Fruit fly (Drosophila melanogaster) whole organism, prepupa: ENCODE measurements around the gene INPP5E.

ENCODE experiments used
- CG10631 ChIP-seq: fragments of 200-800 bp; sonication (Bioruptor generic); optimal IDR thresholded peaks from 2 replicates; lab custom pipeline; 2016; ENCODE audit warnings: missing biosample characterization, missing genetic modification characterization
- CG10669 ChIP-seq: fragments of 200-800 bp; sonication (Bioruptor generic); optimal IDR thresholded peaks from 3 replicates; lab custom pipeline; 2018; ENCODE audit warnings: missing biosample characterization, mild to moderate bottlenecking, missing genetic modification characterization, moderate library complexity
- CG11294 ChIP-seq: fragments of 200-800 bp; sonication (Bioruptor generic); IDR thresholded peaks from 2 replicates; pipeline ENCODE4 v1.3.6; 2022; ENCODE audit warnings: missing biosample characterization, missing genetic modification characterization
- CG11902 ChIP-seq: fragments of 200-800 bp; sonication (Bioruptor generic); optimal IDR thresholded peaks from 3 replicates; lab custom pipeline; 2016; ENCODE audit warnings: missing biosample characterization, missing genetic modification characterization
- CG1621 ChIP-seq: fragments of 200-800 bp; sonication (Bioruptor generic); optimal IDR thresholded peaks from 3 replicates; lab custom pipeline; 2018; ENCODE audit warnings: missing biosample characterization, mild to moderate bottlenecking, missing genetic modification characterization
- CG31627 ChIP-seq: fragments of 200-800 bp; sonication (Bioruptor generic); optimal IDR thresholded peaks from 3 replicates; lab custom pipeline; 2016; ENCODE audit warnings: missing biosample characterization, missing genetic modification characterization
- CG3919 ChIP-seq: fragments of 200-800 bp; sonication (Bioruptor generic); optimal IDR thresholded peaks from 3 replicates; lab custom pipeline; 2016; ENCODE audit warnings: missing biosample characterization, missing genetic modification characterization
- CG4318 ChIP-seq: fragments of 200-800 bp; sonication (Bioruptor generic); optimal IDR thresholded peaks from 3 replicates; lab custom pipeline; 2017; ENCODE audit warnings: missing biosample characterization, mild to moderate bottlenecking, missing genetic modification characterization
- CG6276 ChIP-seq: fragments of 200-800 bp; sonication (Bioruptor generic); optimal IDR thresholded peaks from 2 replicates; lab custom pipeline; 2017; ENCODE audit warnings: missing biosample characterization, mild to moderate bottlenecking, missing genetic modification characterization
- CG6792 ChIP-seq: fragments of 200-800 bp; sonication (Bioruptor generic); optimal IDR thresholded peaks from 3 replicates; lab custom pipeline; 2016; ENCODE audit warnings: missing biosample characterization, missing genetic modification characterization
- CG6808 ChIP-seq: fragments of 200-800 bp; sonication (Bioruptor generic); optimal IDR thresholded peaks from 3 replicates; lab custom pipeline; 2017; ENCODE audit warnings: missing biosample characterization, missing genetic modification characterization, mild to moderate bottlenecking, moderate library complexity, missing genetic modification reagents
- CG6854 ChIP-seq: fragments of 200-800 bp; sonication (Bioruptor generic); optimal IDR thresholded peaks from 2 replicates; lab custom pipeline; 2017; ENCODE audit warnings: missing biosample characterization, mild to moderate bottlenecking, missing genetic modification characterization
- CG9139 ChIP-seq: fragments of 200-800 bp; sonication (Bioruptor generic); optimal IDR thresholded peaks from 3 replicates; lab custom pipeline; 2017; ENCODE audit warnings: missing biosample characterization, mild to moderate bottlenecking, missing genetic modification characterization
- Eip75B ChIP-seq: fragments of 200-800 bp; sonication (Bioruptor generic); optimal IDR thresholded peaks from 3 replicates; lab custom pipeline; 2016; ENCODE audit warnings: missing biosample characterization, missing genetic modification characterization
- Eip78C ChIP-seq: fragments of 200-800 bp; sonication (Bioruptor generic); peaks from one replicate; lab custom pipeline; 2016; ENCODE audit warnings: missing biosample characterization, missing genetic modification characterization
- Ets21C ChIP-seq: fragments of 200-800 bp; sonication (Bioruptor generic); optimal IDR thresholded peaks from 3 replicates; lab custom pipeline; 2016; ENCODE audit warnings: missing biosample characterization, missing genetic modification characterization
- Ets96B ChIP-seq: fragments of 200-800 bp; optimal IDR thresholded peaks from 2 replicates; lab custom pipeline; 2019; ENCODE audit warnings: missing biosample characterization, mild to moderate bottlenecking, missing genetic modification characterization, moderate library complexity
- Lpt ChIP-seq: fragments of 200-800 bp; sonication (Bioruptor generic); optimal IDR thresholded peaks from 3 replicates; lab custom pipeline; 2016; ENCODE audit warnings: missing biosample characterization, missing genetic modification characterization
- Met ChIP-seq: fragments of 200-800 bp; sonication (Bioruptor generic); optimal IDR thresholded peaks from 3 replicates; lab custom pipeline; 2016; ENCODE audit warnings: missing biosample characterization, missing genetic modification characterization
- OdsH ChIP-seq: fragments of 200-800 bp; sonication (Bioruptor generic); optimal IDR thresholded peaks from 3 replicates; lab custom pipeline; 2016; ENCODE audit warnings: missing biosample characterization, missing genetic modification characterization
- Sox102F ChIP-seq: fragments of 200-800 bp; sonication (Bioruptor generic); optimal IDR thresholded peaks from 2 replicates; lab custom pipeline; 2016; ENCODE audit warnings: missing biosample characterization, mild to moderate bottlenecking, missing genetic modification characterization
- Sox15 ChIP-seq: fragments of 200-800 bp; sonication (Bioruptor generic); optimal IDR thresholded peaks from 3 replicates; lab custom pipeline; 2016; ENCODE audit warnings: missing biosample characterization, missing genetic modification characterization
- achi ChIP-seq: fragments of 200-800 bp; sonication (Bioruptor generic); optimal IDR thresholded peaks from 3 replicates; lab custom pipeline; 2016; ENCODE audit warnings: missing biosample characterization, missing genetic modification characterization
- acj6 ChIP-seq: fragments of 200-800 bp; sonication (Bioruptor generic); optimal IDR thresholded peaks from 3 replicates; lab custom pipeline; 2016; ENCODE audit warnings: missing biosample characterization, missing genetic modification characterization
- dac ChIP-seq: fragments of 200-800 bp; sonication (Bioruptor generic); optimal IDR thresholded peaks from 2 replicates; lab custom pipeline; 2017; ENCODE audit warnings: missing biosample characterization, mild to moderate bottlenecking, missing genetic modification characterization
- dsx ChIP-seq: fragments of 200-800 bp; optimal IDR thresholded peaks from 3 replicates; lab custom pipeline; 2019; ENCODE audit warnings: missing biosample characterization, mild to moderate bottlenecking, missing genetic modification characterization, moderate library complexity; ENCODE audit not compliant: poor library complexity, severe bottlenecking
- eg ChIP-seq: fragments of 200-800 bp; sonication (Bioruptor generic); IDR thresholded peaks from 3 replicates; pipeline ENCODE4 v1.3.6; 2022; ENCODE audit warnings: missing biosample characterization, missing genetic modification characterization
- esn ChIP-seq: fragments of 200-800 bp; sonication (Bioruptor generic); optimal IDR thresholded peaks from 2 replicates; lab custom pipeline; 2016; ENCODE audit warnings: missing biosample characterization, mild to moderate bottlenecking, missing genetic modification characterization, moderate library complexity
- fd85E ChIP-seq: fragments of 200-800 bp; sonication (Bioruptor generic); optimal IDR thresholded peaks from 3 replicates; lab custom pipeline; 2016; ENCODE audit warnings: missing biosample characterization, missing genetic modification characterization
- lz ChIP-seq: fragments of 200-800 bp; sonication (Bioruptor generic); optimal IDR thresholded peaks from 3 replicates; lab custom pipeline; 2016; ENCODE audit warnings: missing biosample characterization, missing genetic modification characterization
- net ChIP-seq: fragments of 200-800 bp; sonication (Bioruptor generic); optimal IDR thresholded peaks from 3 replicates; lab custom pipeline; 2016; ENCODE audit warnings: missing biosample characterization, missing genetic modification characterization
- pdm3 ChIP-seq: fragments of 200-800 bp; sonication (Bioruptor generic); optimal IDR thresholded peaks from 3 replicates; lab custom pipeline; 2016; ENCODE audit warnings: missing biosample characterization, missing genetic modification characterization
- ss ChIP-seq, 2 experiments: fragments of 200-800 bp; sonication (Bioruptor generic); optimal IDR thresholded peaks; 2 replicates in 1 of 2; 3 replicates in 1 of 2; lab custom pipeline; 2017 to 2018; ENCODE audit warnings: mild to moderate bottlenecking in 2 of 2, missing biosample characterization in 2 of 2, missing genetic modification characterization in 2 of 2, moderate library complexity in 1 of 2
- svp ChIP-seq: fragments of 200-800 bp; sonication (Bioruptor generic); peaks from one replicate; lab custom pipeline; 2016; ENCODE audit warnings: missing biosample characterization, missing genetic modification characterization
- topi ChIP-seq: fragments of 200-800 bp; sonication (Bioruptor generic); optimal IDR thresholded peaks from 3 replicates; lab custom pipeline; 2016; ENCODE audit warnings: missing biosample characterization, missing genetic modification characterization

Gene INPP5E

DNA sequence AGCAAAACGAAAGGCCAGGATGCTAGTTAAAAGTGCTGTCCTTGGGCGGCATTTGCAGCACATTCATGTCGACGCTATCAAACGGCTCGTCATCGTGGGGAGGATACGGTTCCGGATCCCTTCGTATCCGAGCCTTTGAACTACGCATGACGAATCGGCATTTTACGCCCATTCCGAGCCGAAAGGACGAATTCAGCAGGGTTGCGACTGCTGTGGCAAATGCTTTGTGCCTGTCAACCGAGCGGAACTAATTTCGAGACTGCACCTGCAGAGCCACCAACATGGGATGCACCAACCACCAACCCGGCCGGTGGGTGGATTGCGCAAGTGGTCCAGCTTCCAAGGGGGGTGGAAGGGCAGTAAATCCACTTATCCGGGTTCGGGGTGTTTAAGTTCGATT lies 13.1 kb downstream of the INPP5E start:
- no peak for TF ChIP-seq esn (GFP tag; lab: Kevin White, UChicago)
- no peak for TF ChIP-seq CG6792 (GFP tag; lab: Kevin White, UChicago)
- no peak for TF ChIP-seq Eip78C
- TF ChIP-seq eg (GFP tag; lab: Robert Waterston, UW): no peak
- no peak for TF ChIP-seq Sox102F (GFP tag; lab: Kevin White, UChicago)
- TF ChIP-seq CG4318 (GFP tag; lab: Kevin White, UChicago): no peak
- no peak for TF ChIP-seq net (GFP tag; lab: Kevin White, UChicago)
- TF ChIP-seq Ets96B: no peak
- no peak for TF ChIP-seq CG3919 (GFP tag; lab: Kevin White, UChicago)
- no peak for TF ChIP-seq ss (GFP tag; optimal IDR thresholded peaks at IDR 0.05; lab: Kevin White, UChicago)
- no peak for TF ChIP-seq CG10631 (GFP tag; lab: Kevin White, UChicago)
- no peak for TF ChIP-seq Lpt
- no peak for TF ChIP-seq svp (GFP tag; lab: Kevin White, UChicago)
- no peak for TF ChIP-seq Ets21C (GFP tag; lab: Kevin White, UChicago)
- no peak for TF ChIP-seq CG31627
- no peak for TF ChIP-seq dsx (GFP tag; lab: Kevin White, UChicago)
- no peak for TF ChIP-seq achi (GFP tag; lab: Kevin White, UChicago)
- TF ChIP-seq CG11294 (GFP tag; lab: Robert Waterston, UW): no peak
- TF ChIP-seq OdsH (GFP tag; lab: Kevin White, UChicago): no peak

dm6 chr3L:12294602-12295001 lies 17.1 kb downstream of the INPP5E start:
- TF ChIP-seq Met (GFP tag; lab: Kevin White, UChicago) (no peak), CG6808 (GFP tag; lab: Kevin White, UChicago) (no peak), CG6276 (GFP tag; lab: Kevin White, UChicago) (no peak), lz (no peak), CG9139 (no peak), achi (GFP tag; lab: Kevin White, UChicago) (no peak), CG11902 (no peak), topi (GFP tag; lab: Kevin White, UChicago) (no peak), dac (GFP tag; lab: Kevin White, UChicago) (no peak)

dm6 chr3L:12296073-12296527 lies 18.6 kb downstream of the INPP5E start, which contains the start of gene CG4328:
TSS of gene CG4328 (minus strand) at chr3L:12296123.
- no peak for TF ChIP-seq ss (GFP tag; optimal IDR thresholded peaks at IDR 0.05; lab: Kevin White, UChicago)
- no peak for TF ChIP-seq Sox15 (GFP tag; lab: Kevin White, UChicago)
- no peak for TF ChIP-seq Eip78C
- no peak for TF ChIP-seq pdm3 (GFP tag; lab: Kevin White, UChicago)

DNA sequence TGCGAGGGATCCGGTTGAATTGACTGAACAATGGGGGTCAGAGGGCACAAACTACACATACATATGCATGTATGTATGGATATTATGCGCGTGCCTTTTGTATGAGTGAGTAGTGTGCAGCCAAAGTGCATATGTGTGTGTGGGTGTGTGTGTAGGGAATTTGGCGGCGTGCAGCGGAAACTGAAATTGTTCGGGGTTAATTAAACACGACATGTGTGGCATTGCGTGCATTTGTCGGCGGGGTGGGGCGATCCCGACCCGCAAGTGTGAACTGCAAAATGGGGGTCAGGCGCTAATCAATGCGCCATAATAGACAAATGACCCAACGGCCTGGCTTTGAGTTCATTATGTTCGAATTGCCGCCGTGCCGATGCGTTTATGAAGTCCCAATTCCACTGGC lies 20.6 kb downstream of the INPP5E start:
- TF ChIP-seq CG6854: no peak
- no peak for TF ChIP-seq Sox102F (GFP tag; lab: Kevin White, UChicago)
- no peak for TF ChIP-seq Sox15 (GFP tag; lab: Kevin White, UChicago)
- no peak for TF ChIP-seq Eip75B (GFP tag; lab: Kevin White, UChicago)
- no peak for TF ChIP-seq ss (GFP tag; optimal IDR thresholded peaks at IDR 0.05; lab: Kevin White, UChicago)
- TF ChIP-seq acj6 (GFP tag; lab: Kevin White, UChicago): no peak
- TF ChIP-seq OdsH (GFP tag; lab: Kevin White, UChicago): no peak
- no peak for TF ChIP-seq net (GFP tag; lab: Kevin White, UChicago)

- TF ChIP-seq CG10669: no peak
- no peak for TF ChIP-seq CG31627
- no peak for TF ChIP-seq CG1621 (tag; lab: Kevin White, UChicago)
- TF ChIP-seq fd85E: no peak
- no peak for TF ChIP-seq Eip78C
- TF ChIP-seq topi (GFP tag; lab: Kevin White, UChicago): no peak
- no peak for TF ChIP-seq CG6276 (GFP tag; lab: Kevin White, UChicago)
- TF ChIP-seq acj6 (GFP tag; lab: Kevin White, UChicago): no peak
- TF ChIP-seq svp (GFP tag; lab: Kevin White, UChicago): no peak
- no peak for TF ChIP-seq eg (GFP tag; lab: Robert Waterston, UW)
Measured at dm6 chr3L:12305896-12306295, 28.4 kb downstream of the INPP5E start.
